Fruit fly (Drosophila melanogaster) whole organism, embryonic: Measurements from ENCODE around the gene CG43610.
A peak's percentile ranks its signal among the peaks of the same experiment; 100 is the strongest.

Experiments
- Aef1 ChIP-seq: fragments of 200-800 bp; sonication (Bioruptor generic); IDR thresholded peaks from 3 replicates; pipeline ENCODE4 v1.3.6; 2022; ENCODE audit warnings: missing biosample characterization, missing genetic modification characterization
- Antp ChIP-seq: fragments of 200-800 bp; sonication (Bioruptor generic); optimal IDR thresholded peaks from 3 replicates; lab custom pipeline; 2016; ENCODE audit warnings: missing biosample characterization, missing genetic modification characterization
- Atf-2 ChIP-seq: fragments of 200-800 bp; sonication (Bioruptor generic); optimal IDR thresholded peaks from 2 replicates; lab custom pipeline; 2016; ENCODE audit warnings: missing biosample characterization, missing genetic modification characterization
- Atf6 ChIP-seq: fragments of 200-800 bp; sonication (Bioruptor generic); IDR thresholded peaks from 2 replicates; pipeline ENCODE4 v1.3.6; 2022; ENCODE audit warnings: missing biosample characterization, missing genetic modification characterization
- CG10147 ChIP-seq: fragments of 200-800 bp; sonication (Bioruptor generic); optimal IDR thresholded peaks from 2 replicates; lab custom pipeline; 2019; ENCODE audit warnings: missing biosample characterization, mild to moderate bottlenecking, missing genetic modification characterization, moderate library complexity
- CG10366 ChIP-seq: fragments of 200-800 bp; sonication (Bioruptor generic); IDR thresholded peaks from 2 replicates; pipeline ENCODE4 v1.3.6; 2022; ENCODE audit warnings: missing biosample characterization, missing genetic modification characterization
- CG12299 ChIP-seq: fragments of 200-800 bp; sonication (Bioruptor generic); optimal IDR thresholded peaks from 2 replicates; lab custom pipeline; 2018; ENCODE audit warnings: missing biosample characterization, mild to moderate bottlenecking, missing genetic modification characterization
- CG12744 ChIP-seq: fragments of 200-800 bp; sonication (Bioruptor generic); optimal IDR thresholded peaks from 2 replicates; lab custom pipeline; 2016; ENCODE audit warnings: missing biosample characterization, missing genetic modification characterization
- CG13424 ChIP-seq: fragments of 200-800 bp; sonication (Bioruptor generic); optimal IDR thresholded peaks from 2 replicates; lab custom pipeline; 2019; ENCODE audit warnings: missing biosample characterization, mild to moderate bottlenecking, missing genetic modification characterization, moderate library complexity
- CG15696 ChIP-seq: fragments of 200-800 bp; sonication (Bioruptor generic); optimal IDR thresholded peaks from 2 replicates; lab custom pipeline; 2019; ENCODE audit warnings: missing biosample characterization, mild to moderate bottlenecking, missing genetic modification characterization, moderate library complexity
- CG17328 ChIP-seq: fragments of 200-800 bp; sonication (Bioruptor generic); IDR thresholded peaks from 2 replicates; pipeline ENCODE4 v1.3.6; 2022; ENCODE audit warnings: missing biosample characterization, missing genetic modification characterization
- CG17359 ChIP-seq: fragments of 200-800 bp; sonication (Bioruptor generic); optimal IDR thresholded peaks from 3 replicates; lab custom pipeline; 2018; ENCODE audit warnings: missing biosample characterization, mild to moderate bottlenecking, missing genetic modification characterization, moderate library complexity
- CG17361 ChIP-seq: fragments of 200-800 bp; sonication (Bioruptor generic); IDR thresholded peaks from 3 replicates; pipeline ENCODE4 v1.3.6; 2022; ENCODE audit warnings: missing biosample characterization, missing genetic modification characterization
- CG2116 ChIP-seq: fragments of 200-800 bp; sonication (Bioruptor generic); optimal IDR thresholded peaks from 3 replicates; lab custom pipeline; 2018; ENCODE audit warnings: missing biosample characterization, mild to moderate bottlenecking, missing genetic modification characterization
- CG2889 ChIP-seq: fragments of 200-800 bp; sonication (Bioruptor generic); IDR thresholded peaks from 3 replicates; pipeline ENCODE4 v1.3.6; 2022; ENCODE audit warnings: missing biosample characterization, missing genetic modification characterization
- CG32767 ChIP-seq: fragments of 200-800 bp; sonication (Bioruptor generic); IDR thresholded peaks from 2 replicates; pipeline ENCODE4 v1.3.6; 2022; ENCODE audit warnings: missing biosample characterization, missing genetic modification characterization
- CG4328 ChIP-seq: fragments of 200-800 bp; sonication (Bioruptor generic); optimal IDR thresholded peaks from 3 replicates; lab custom pipeline; 2017; ENCODE audit warnings: missing biosample characterization, missing genetic modification reagents, missing genetic modification characterization
- CG4820 ChIP-seq: fragments of 200-800 bp; sonication (Bioruptor generic); optimal IDR thresholded peaks from 3 replicates; lab custom pipeline; 2016; ENCODE audit warnings: missing biosample characterization, missing genetic modification characterization
- CG6254 ChIP-seq: fragments of 200-800 bp; sonication (Bioruptor generic); optimal IDR thresholded peaks from 3 replicates; lab custom pipeline; 2017; ENCODE audit warnings: mild to moderate bottlenecking, missing biosample characterization, missing genetic modification reagents, missing genetic modification characterization
- CG7271 ChIP-seq: fragments of 200-800 bp; sonication (Bioruptor generic); optimal IDR thresholded peaks from 2 replicates; lab custom pipeline; 2018; ENCODE audit warnings: missing biosample characterization, mild to moderate bottlenecking, missing genetic modification characterization, moderate library complexity
- CG7357 ChIP-seq: fragments of 200-800 bp; sonication (Bioruptor generic); IDR thresholded peaks from 3 replicates; pipeline ENCODE4 v1.3.6; 2022; ENCODE audit warnings: missing biosample characterization, missing genetic modification characterization
- CG7928 ChIP-seq: fragments of 200-800 bp; sonication (Bioruptor generic); optimal IDR thresholded peaks from 2 replicates; lab custom pipeline; 2017; ENCODE audit warnings: missing biosample characterization, mild to moderate bottlenecking, missing genetic modification characterization
- CG8765 ChIP-seq: fragments of 200-800 bp; sonication (Bioruptor generic); IDR thresholded peaks from 2 replicates; pipeline ENCODE4 v1.3.6; 2022; ENCODE audit warnings: missing biosample characterization, missing genetic modification characterization
- CG9797 ChIP-seq: fragments of 200-800 bp; sonication (Bioruptor generic); optimal IDR thresholded peaks from 3 replicates; lab custom pipeline; 2018; ENCODE audit warnings: missing biosample characterization, mild to moderate bottlenecking, missing genetic modification characterization
- CG9876 ChIP-seq: fragments of 200-800 bp; sonication (Bioruptor generic); optimal IDR thresholded peaks from 2 replicates; lab custom pipeline; 2016; ENCODE audit warnings: missing biosample characterization, missing genetic modification characterization
- Doc2 ChIP-seq: fragments of 200-800 bp; sonication (Bioruptor generic); IDR thresholded peaks from 2 replicates; pipeline ENCODE4 v1.3.6; 2022; ENCODE audit warnings: missing biosample characterization, missing genetic modification characterization
- H15 ChIP-seq: fragments of 200-800 bp; sonication (Bioruptor generic); IDR thresholded peaks from 3 replicates; pipeline ENCODE4 v1.3.6; 2022; ENCODE audit warnings: missing biosample characterization, missing genetic modification characterization
- HHEX ChIP-seq: fragments of 200-800 bp; sonication (Bioruptor generic); optimal IDR thresholded peaks from 3 replicates; lab custom pipeline; 2017; ENCODE audit warnings: missing biosample characterization, mild to moderate bottlenecking, missing genetic modification characterization, missing genetic modification reagents
- HmgZ ChIP-seq: fragments of 200-800 bp; sonication (Bioruptor generic); optimal IDR thresholded peaks from 2 replicates; lab custom pipeline; 2018; ENCODE audit warnings: missing biosample characterization, mild to moderate bottlenecking, missing genetic modification characterization
- Hr78 ChIP-seq, 2 experiments: fragments of 200-800 bp in 1 of 2; fragments of >200 bp in 1 of 2; sonication (Bioruptor generic) in 1 of 2; optimal IDR thresholded peaks; 2 replicates each; lab custom pipeline; 2017 to 2019; ENCODE audit warnings: missing biosample characterization in 2 of 2, missing genetic modification characterization in 2 of 2, mild to moderate bottlenecking in 1 of 2, moderate library complexity in 1 of 2
- Jarid2 ChIP-seq: fragments of 200-800 bp; sonication (Bioruptor generic); optimal IDR thresholded peaks from 3 replicates; lab custom pipeline; 2017; ENCODE audit warnings: mild to moderate bottlenecking, missing biosample characterization, missing genetic modification reagents, missing genetic modification characterization
- NC2α ChIP-seq: fragments of 200-800 bp; sonication (Bioruptor generic); optimal IDR thresholded peaks from 2 replicates; lab custom pipeline; 2016; ENCODE audit warnings: missing biosample characterization, missing genetic modification characterization
- chm ChIP-seq: fragments of 200-800 bp; sonication (Bioruptor generic); IDR thresholded peaks from 2 replicates; pipeline ENCODE4 v1.3.6; 2022; ENCODE audit warnings: missing biosample characterization, missing genetic modification characterization
- chn ChIP-seq: fragments of 200-800 bp; sonication (Bioruptor generic); optimal IDR thresholded peaks from 2 replicates; lab custom pipeline; 2016; ENCODE audit warnings: missing biosample characterization, missing genetic modification characterization
- corto ChIP-seq: fragments of 200-800 bp; sonication (Bioruptor generic); optimal IDR thresholded peaks from 2 replicates; lab custom pipeline; 2016; ENCODE audit warnings: missing biosample characterization, mild to moderate bottlenecking, missing genetic modification characterization, moderate library complexity
- crc ChIP-seq: fragments of 200-800 bp; sonication (Bioruptor generic); optimal IDR thresholded peaks from 2 replicates; lab custom pipeline; 2016; ENCODE audit warnings: missing biosample characterization, missing genetic modification characterization
- da ChIP-seq: fragments of 200-800 bp; sonication (Bioruptor generic); optimal IDR thresholded peaks from 2 replicates; lab custom pipeline; 2016; ENCODE audit warnings: missing biosample characterization, missing genetic modification characterization
- ems ChIP-seq: fragments of 200-800 bp; sonication (Bioruptor generic); optimal IDR thresholded peaks from 3 replicates; lab custom pipeline; 2016; ENCODE audit warnings: missing biosample characterization, missing genetic modification characterization
- hb ChIP-seq: fragments of 200-800 bp; sonication (Bioruptor generic); IDR thresholded peaks from 3 replicates; pipeline ENCODE4 v1.3.6; 2022; ENCODE audit warnings: missing biosample characterization, missing genetic modification characterization; ENCODE audit not compliant: partially characterized antibody
- jigr1 ChIP-seq: fragments of 200-800 bp; sonication (Bioruptor generic); IDR thresholded peaks from 3 replicates; pipeline ENCODE4 v1.3.6; 2022; ENCODE audit warnings: missing biosample characterization, missing genetic modification characterization
- ken ChIP-seq: fragments of 200-800 bp; sonication (Bioruptor generic); IDR thresholded peaks from 3 replicates; pipeline ENCODE4 v1.3.6; 2022; ENCODE audit warnings: missing biosample characterization, missing genetic modification characterization
- maf-S ChIP-seq: fragments of 200-800 bp; sonication (Bioruptor generic); optimal IDR thresholded peaks from 2 replicates; lab custom pipeline; 2016; ENCODE audit warnings: missing biosample characterization, missing genetic modification characterization
- mld ChIP-seq: fragments of 200-800 bp; sonication (Bioruptor generic); IDR thresholded peaks from 3 replicates; pipeline ENCODE4 v1.3.6; 2022; ENCODE audit warnings: missing biosample characterization, missing genetic modification characterization; ENCODE audit not compliant: partially characterized antibody
- odd ChIP-seq: fragments of 200-800 bp; sonication (Bioruptor generic); optimal IDR thresholded peaks from 2 replicates; lab custom pipeline; 2017; ENCODE audit warnings: missing biosample characterization, mild to moderate bottlenecking, missing genetic modification characterization
- ro ChIP-seq: fragments of 200-800 bp; sonication (Bioruptor generic); IDR thresholded peaks from 2 replicates; pipeline ENCODE4 v1.3.6; 2022; ENCODE audit warnings: missing biosample characterization, missing genetic modification characterization
- sisA ChIP-seq: fragments of 200-800 bp; sonication (Bioruptor generic); IDR thresholded peaks from 2 replicates; pipeline ENCODE4 v1.3.6; 2022; ENCODE audit warnings: missing biosample characterization, missing genetic modification characterization
- sqz ChIP-seq: fragments of 200-800 bp; sonication (Bioruptor generic); optimal IDR thresholded peaks from 3 replicates; lab custom pipeline; 2018; ENCODE audit warnings: missing biosample characterization, mild to moderate bottlenecking, missing genetic modification characterization
- vvl ChIP-seq: fragments of 200-800 bp; sonication (Bioruptor generic); IDR thresholded peaks from 2 replicates; pipeline ENCODE4 v1.3.6; 2022; ENCODE audit warnings: missing biosample characterization, missing genetic modification characterization

CG43610 gene

dm6 chr2L:6787029-6787972 is 11.7 kb upstream of the CG43610 start (continued):
- TF ChIP-seq CG4328 (GFP tag; lab: Kevin White, UChicago) (peak; percentile 95), da (GFP tag; lab: Kevin White, UChicago) (peak; percentile 95), chm (GFP tag; lab: Robert Waterston, UW) (peak; percentile 40; the same call in 1 of the 2 replicates), CG9876 (GFP tag; lab: Kevin White, UChicago) (peak; percentile 92), CG6254 (GFP tag; lab: Kevin White, UChicago) (peak; percentile 83), CG10366 (peak; percentile 80), chn (GFP tag; lab: Kevin White, UChicago) (peak; percentile 94), CG9797 (peak; percentile 10), CG2116 (peak; percentile 72), sqz (peak; percentile 88), Aef1 (GFP tag; lab: Robert Waterston, UW) (peak; percentile 85), Atf6 (GFP tag; lab: Robert Waterston, UW) (peak; percentile 90), CG12299 (peak; percentile 91), mld (GFP tag; lab: Robert Waterston, UW) (no peak), CG13424 (tag; lab: Kevin White, UChicago) (peak; percentile 97), Doc2 (GFP tag; lab: Robert Waterston, UW) (no peak), Antp (GFP tag; lab: Kevin White, UChicago) (peak; percentile 97), CG32767 (GFP tag; lab: Robert Waterston, UW) (peak; percentile 77), HHEX (GFP tag; lab: Kevin White, UChicago) (peak; percentile 94), crc (GFP tag; lab: Kevin White, UChicago) (peak; percentile 93), CG8765 (GFP tag; lab: Robert Waterston, UW) (peak; percentile 34; the same call in 1 of the 2 replicates), CG17359 (tag; lab: Kevin White, UChicago) (peak; percentile 90), ken (GFP tag; lab: Robert Waterston, UW) (peak; percentile 88), ems (GFP tag; lab: Kevin White, UChicago) (peak; percentile 94), sisA (GFP tag; lab: Robert Waterston, UW) (peak; percentile 90), CG17361 (GFP tag; lab: Robert Waterston, UW) (peak; percentile 99), maf-S (GFP tag; lab: Kevin White, UChicago) (peak; percentile 95), jigr1 (GFP tag; lab: Robert Waterston, UW) (peak; percentile 89), CG7928 (GFP tag; lab: Kevin White, UChicago) (peak; percentile 70), corto (peak; percentile 5), NC2α (peak; percentile 86), Jarid2 (GFP tag; lab: Kevin White, UChicago) (peak; percentile 5), Hr78 (GFP tag; optimal IDR thresholded peaks at IDR 0.05; lab: Kevin White, UChicago) (peak in 1 of 2 experiments; percentile 96), CG7357 (GFP tag; lab: Robert Waterston, UW) (peak; percentile 89), CG2889 (peak; percentile 82), CG12744 (GFP tag; lab: Kevin White, UChicago) (peak; percentile 95), hb (GFP tag; lab: Robert Waterston, UW) (no peak), CG7271 (tag; lab: Kevin White, UChicago) (peak; percentile 62), CG17328 (GFP tag; lab: Robert Waterston, UW) (peak; percentile 52), vvl (peak; percentile 93), HmgZ (tag; lab: Kevin White, UChicago) (peak; percentile 91), CG4820 (GFP tag; lab: Kevin White, UChicago) (peak; percentile 92), ro (GFP tag; lab: Robert Waterston, UW) (peak; percentile 78; the same call in 1 of the 2 replicates), H15 (GFP tag; lab: Robert Waterston, UW) (peak; percentile 75), CG10147 (GFP tag; lab: Kevin White, UChicago) (peak; percentile 96), odd (GFP tag; lab: Kevin White, UChicago) (peak; percentile 96), Atf-2 (peak; percentile 97), CG15696 (tag; lab: Kevin White, UChicago) (peak; percentile 69)
